Worm (Caenorhabditis elegans): ENCODE data around the gene cnc-5.

- TF ChIP-seq hmg-4 (GFP tag; optimal IDR thresholded peaks at IDR 0.05) (no peak), ets-7 (tag; optimal IDR thresholded peaks at IDR 0.05) (no peak), ama-1 (optimal IDR thresholded peaks at IDR 0.05) (no peak), hnd-1 (tag; optimal IDR thresholded peaks at IDR 0.05) (no peak)
Measured at ce11 chrV:1442042-1442441, 3.1 kb upstream of the cnc-5 start, which contains the start of gene cnc-11.

Data from whole organism, early embryonic.